Worm (Caenorhabditis elegans) whole organism, early embryonic: Measurements from ENCODE around the gene fard-1.

Experiments used
- aly-1 ChIP-seq: sonication (generic microtip); optimal IDR thresholded peaks from 2 replicates; lab custom pipeline; 2016; ENCODE audit warnings: missing genetic modification characterization, missing compliant biosample characterization
- ama-1 ChIP-seq: fragments of 150-350 bp; optimal IDR thresholded peaks from 2 replicates; lab custom pipeline; 2014
- ceh-13 ChIP-seq: fragments of 200-800 bp; sonication (Bioruptor generic); optimal IDR thresholded peaks from 2 replicates; lab custom pipeline; 2018; ENCODE audit warnings: mild to moderate bottlenecking, missing genetic modification characterization, missing compliant biosample characterization
- ets-7 ChIP-seq: sonication (generic microtip); optimal IDR thresholded peaks from 2 replicates; lab custom pipeline; 2016; ENCODE audit warnings: missing genotype, missing genetic modification characterization, missing compliant biosample characterization
- sea-1 ChIP-seq: fragments of 200-800 bp; sonication (Bioruptor generic); conservative IDR thresholded peaks from 2 replicates; pipeline ENCODE4 v1.3.6; 2022; ENCODE audit warnings: missing genetic modification characterization, missing compliant biosample characterization

- TF ChIP-seq ceh-13 (GFP tag; lab: Kevin White, UChicago) (no peak), ama-1 (no peak), aly-1 (no peak), sea-1 (GFP tag; lab: Robert Waterston, UW) (no peak), ets-7 (no peak)
Measured at ce11 chrX:2900897-2901496, 32.2 kb upstream of the fard-1 start.
